Fruit fly (Drosophila melanogaster) S2 (cell line): ENCODE measurements around the gene CG46463.

Experiments used
- CG8478 ChIP-seq: fragments of >200 bp; optimal IDR thresholded peaks from 2 replicates; lab custom pipeline; 2018
- CTCF ChIP-seq, 2 experiments: fragments of >200 bp; optimal IDR thresholded peaks; 2 replicates each; lab custom pipeline; 2018

dm6 chr3L:3492116-3492747 lies 31.1 kb downstream of the CG46463 start:
- no peak for TF ChIP-seq CG8478
- peak in 1 of 2 experiments; percentile 10 for TF ChIP-seq CTCF (optimal IDR thresholded peaks at IDR 0.05; lab: Kevin White, UChicago)
